Fruit fly (Drosophila melanogaster) whole organism, embryonic: Measurements from ENCODE around the gene Sp1.

Experiments
- Aef1 ChIP-seq: fragments of 200-800 bp; sonication (Bioruptor generic); IDR thresholded peaks from 3 replicates; pipeline ENCODE4 v1.3.6; 2022; ENCODE audit warnings: missing biosample characterization, missing genetic modification characterization
- Atf-2 ChIP-seq: fragments of 200-800 bp; sonication (Bioruptor generic); optimal IDR thresholded peaks from 2 replicates; lab custom pipeline; 2016; ENCODE audit warnings: missing biosample characterization, missing genetic modification characterization
- B-H2 ChIP-seq: fragments of 200-800 bp; sonication (Bioruptor generic); optimal IDR thresholded peaks from 2 replicates; lab custom pipeline; 2018; ENCODE audit warnings: missing biosample characterization, mild to moderate bottlenecking, missing genetic modification characterization
- CG10462 ChIP-seq: fragments of 200-800 bp; sonication (Bioruptor generic); optimal IDR thresholded peaks from 2 replicates; lab custom pipeline; 2016; ENCODE audit warnings: missing biosample characterization, missing genetic modification characterization
- CG10543 ChIP-seq: fragments of 200-800 bp; sonication (Bioruptor generic); optimal IDR thresholded peaks from 3 replicates; lab custom pipeline; 2017; ENCODE audit warnings: missing biosample characterization, mild to moderate bottlenecking, missing genetic modification characterization, moderate library complexity
- CG11093 ChIP-seq: fragments of 200-800 bp; sonication (Bioruptor generic); IDR thresholded peaks from 3 replicates; pipeline ENCODE4 v1.3.6; 2022; ENCODE audit warnings: missing biosample characterization, missing genetic modification characterization
- CG13287 ChIP-seq: fragments of 200-800 bp; sonication (Bioruptor generic); IDR thresholded peaks from 2 replicates; pipeline ENCODE4 v1.3.6; 2022; ENCODE audit warnings: missing biosample characterization, missing genetic modification characterization; ENCODE audit not compliant: partially characterized antibody
- CG15269 ChIP-seq: fragments of 200-800 bp; sonication (Bioruptor generic); optimal IDR thresholded peaks from 2 replicates; lab custom pipeline; 2018; ENCODE audit warnings: missing biosample characterization, mild to moderate bottlenecking, missing genetic modification characterization, moderate library complexity
- CG17186 ChIP-seq: fragments of 200-800 bp; sonication (Bioruptor generic); optimal IDR thresholded peaks from 3 replicates; lab custom pipeline; 2017; ENCODE audit warnings: missing biosample characterization, missing genetic modification reagents, missing genetic modification characterization
- CG1792 ChIP-seq: fragments of 200-800 bp; sonication (Bioruptor generic); optimal IDR thresholded peaks from 2 replicates; lab custom pipeline; 2016; ENCODE audit warnings: missing biosample characterization, missing genetic modification characterization
- CG2199 ChIP-seq: fragments of 200-800 bp; sonication (Bioruptor generic); IDR thresholded peaks from 3 replicates; pipeline ENCODE4 v1.3.6; 2022; ENCODE audit warnings: missing biosample characterization, missing genetic modification characterization
- CG3847 ChIP-seq: fragments of 200-800 bp; sonication (Bioruptor generic); IDR thresholded peaks from 2 replicates; pipeline ENCODE4 v1.3.6; 2022; ENCODE audit warnings: missing biosample characterization, missing genetic modification characterization
- CG42726 ChIP-seq: fragments of 200-800 bp; sonication (Bioruptor generic); IDR thresholded peaks from 2 replicates; pipeline ENCODE4 v1.3.6; 2022; ENCODE audit warnings: missing biosample characterization, missing genetic modification characterization; ENCODE audit not compliant: partially characterized antibody
- CG4617 ChIP-seq: fragments of 200-800 bp; sonication (Bioruptor generic); optimal IDR thresholded peaks from 3 replicates; lab custom pipeline; 2016; ENCODE audit warnings: missing biosample characterization, missing genetic modification characterization, borderline replicate concordance
- CG6654 ChIP-seq: fragments of 200-800 bp; sonication (Bioruptor generic); optimal IDR thresholded peaks from 2 replicates; lab custom pipeline; 2017; ENCODE audit warnings: missing biosample characterization, mild to moderate bottlenecking, missing genetic modification characterization
- CG6791 ChIP-seq: fragments of 200-800 bp; sonication (Bioruptor generic); IDR thresholded peaks from 3 replicates; pipeline ENCODE4 v1.3.6; 2022; ENCODE audit warnings: missing biosample characterization, missing genetic modification characterization; ENCODE audit not compliant: partially characterized antibody
- CG7357 ChIP-seq: fragments of 200-800 bp; sonication (Bioruptor generic); IDR thresholded peaks from 3 replicates; pipeline ENCODE4 v1.3.6; 2022; ENCODE audit warnings: missing biosample characterization, missing genetic modification characterization
- CG8089 ChIP-seq: fragments of 200-800 bp; sonication (Bioruptor generic); optimal IDR thresholded peaks from 3 replicates; lab custom pipeline; 2016; ENCODE audit warnings: missing biosample characterization, missing genetic modification characterization
- CG8281 ChIP-seq: fragments of 200-800 bp; sonication (Bioruptor generic); optimal IDR thresholded peaks from 2 replicates; lab custom pipeline; 2018; ENCODE audit warnings: missing biosample characterization, mild to moderate bottlenecking, missing genetic modification characterization, moderate library complexity
- CG8388 ChIP-seq: fragments of 200-800 bp; sonication (Bioruptor generic); optimal IDR thresholded peaks from 2 replicates; lab custom pipeline; 2019; ENCODE audit warnings: missing biosample characterization, mild to moderate bottlenecking, missing genetic modification characterization, moderate library complexity
- CG8765 ChIP-seq: fragments of 200-800 bp; sonication (Bioruptor generic); IDR thresholded peaks from 2 replicates; pipeline ENCODE4 v1.3.6; 2022; ENCODE audit warnings: missing biosample characterization, missing genetic modification characterization
- CG8944 ChIP-seq: fragments of 200-800 bp; sonication (Bioruptor generic); optimal IDR thresholded peaks from 3 replicates; lab custom pipeline; 2016; ENCODE audit warnings: missing biosample characterization, missing genetic modification characterization
- CG9797 ChIP-seq: fragments of 200-800 bp; sonication (Bioruptor generic); optimal IDR thresholded peaks from 3 replicates; lab custom pipeline; 2018; ENCODE audit warnings: missing biosample characterization, mild to moderate bottlenecking, missing genetic modification characterization
- CkIIα-i1 ChIP-seq: fragments of 200-800 bp; sonication (Bioruptor generic); IDR thresholded peaks from 2 replicates; pipeline ENCODE4 v1.3.6; 2022; ENCODE audit warnings: missing biosample characterization, missing genetic modification characterization
- ERR ChIP-seq: fragments of 200-800 bp; sonication (Bioruptor generic); optimal IDR thresholded peaks from 2 replicates; lab custom pipeline; 2016; ENCODE audit warnings: missing biosample characterization, missing genetic modification characterization
- Ets97D ChIP-seq: fragments of 200-800 bp; sonication (Bioruptor generic); optimal IDR thresholded peaks from 3 replicates; lab custom pipeline; 2016; ENCODE audit warnings: missing biosample characterization, missing genetic modification characterization
- HmgZ ChIP-seq: fragments of 200-800 bp; sonication (Bioruptor generic); optimal IDR thresholded peaks from 2 replicates; lab custom pipeline; 2018; ENCODE audit warnings: missing biosample characterization, mild to moderate bottlenecking, missing genetic modification characterization
- Med ChIP-seq: fragments of 200-800 bp; sonication (Bioruptor generic); peaks from one replicate; lab custom pipeline; 2016; ENCODE audit warnings: missing biosample characterization, missing genetic modification characterization, mild to moderate bottlenecking, inconsistent platforms, moderate library complexity
- PHDP ChIP-seq: fragments of 200-800 bp; sonication (Bioruptor generic); optimal IDR thresholded peaks from 3 replicates; lab custom pipeline; 2018; ENCODE audit warnings: missing biosample characterization, mild to moderate bottlenecking, missing genetic modification characterization, moderate library complexity
- Spps ChIP-seq: fragments of 200-800 bp; sonication (Bioruptor generic); optimal IDR thresholded peaks from 2 replicates; lab custom pipeline; 2018; ENCODE audit warnings: missing biosample characterization, mild to moderate bottlenecking, missing genetic modification characterization
- Taf1 ChIP-seq: fragments of 200-800 bp; sonication (Bioruptor generic); IDR thresholded peaks from 2 replicates; pipeline ENCODE4 v1.3.6; 2022; ENCODE audit warnings: missing biosample characterization, missing genetic modification characterization
- Tbp ChIP-seq: fragments of >200 bp; optimal IDR thresholded peaks from 2 replicates; lab custom pipeline; 2018; ENCODE audit warnings: missing biosample characterization, missing genetic modification characterization
- bcd ChIP-seq: fragments of 200-800 bp; sonication (Bioruptor generic); optimal IDR thresholded peaks from 2 replicates; lab custom pipeline; 2017; ENCODE audit warnings: missing biosample characterization, mild to moderate bottlenecking, missing genetic modification characterization
- cato ChIP-seq: fragments of 200-800 bp; sonication (Bioruptor generic); optimal IDR thresholded peaks from 2 replicates; lab custom pipeline; 2016; ENCODE audit warnings: missing biosample characterization, missing genetic modification characterization, borderline replicate concordance
- disco-r ChIP-seq: fragments of 200-800 bp; sonication (Bioruptor generic); optimal IDR thresholded peaks from 2 replicates; lab custom pipeline; 2016; ENCODE audit warnings: missing biosample characterization, missing genetic modification characterization
- eve ChIP-seq, 2 experiments: fragments of >200 bp; optimal IDR thresholded peaks; 2 replicates each; lab custom pipeline; 2017; ENCODE audit warnings: missing biosample characterization in 2 of 2, missing genetic modification characterization in 2 of 2
- fd3F ChIP-seq: fragments of 200-800 bp; sonication (Bioruptor generic); optimal IDR thresholded peaks from 2 replicates; lab custom pipeline; 2018; ENCODE audit warnings: missing biosample characterization, mild to moderate bottlenecking, missing genetic modification characterization, moderate library complexity
- grn ChIP-seq: fragments of 200-800 bp; sonication (Bioruptor generic); optimal IDR thresholded peaks from 3 replicates; lab custom pipeline; 2017; ENCODE audit warnings: missing biosample characterization, missing genetic modification characterization
- hkb ChIP-seq, 2 experiments: fragments of 200-800 bp in 1 of 2; fragments of >200 bp in 1 of 2; sonication (Bioruptor generic) in 1 of 2; IDR thresholded peaks in 1 of 2; optimal IDR thresholded peaks in 1 of 2; 2 replicates each; pipeline versions ENCODE4 v1.3.6 to Lab custom; 2017 to 2022; ENCODE audit warnings: missing biosample characterization in 1 of 2, missing genetic modification characterization in 1 of 2
- kni ChIP-seq: fragments of 200-800 bp; sonication (Bioruptor generic); optimal IDR thresholded peaks from 3 replicates; lab custom pipeline; 2017; ENCODE audit warnings: mild to moderate bottlenecking, missing biosample characterization, missing genetic modification reagents, missing genetic modification characterization
- sc ChIP-seq, 3 experiments: fragments of >200 bp in 2 of 3; fragments of 200-800 bp in 1 of 3; sonication (Bioruptor generic) in 1 of 3; optimal IDR thresholded peaks; 2 replicates in 2 of 3; 3 replicates in 1 of 3; lab custom pipeline; 2017; ENCODE audit warnings: mild to moderate bottlenecking in 1 of 3, missing biosample characterization in 1 of 3, missing genetic modification characterization in 1 of 3, missing genetic modification reagents in 1 of 3
- sens-2 ChIP-seq: fragments of 200-800 bp; sonication (Bioruptor generic); IDR thresholded peaks from 2 replicates; pipeline ENCODE4 v1.3.6; 2022; ENCODE audit warnings: missing biosample characterization, missing genetic modification characterization
- sima ChIP-seq: fragments of 200-800 bp; sonication (Bioruptor generic); optimal IDR thresholded peaks from 2 replicates; lab custom pipeline; 2016; ENCODE audit warnings: missing biosample characterization, missing genetic modification characterization
- sisA ChIP-seq: fragments of 200-800 bp; sonication (Bioruptor generic); IDR thresholded peaks from 2 replicates; pipeline ENCODE4 v1.3.6; 2022; ENCODE audit warnings: missing biosample characterization, missing genetic modification characterization
- sna ChIP-seq: fragments of 200-800 bp; sonication (Bioruptor generic); IDR thresholded peaks from 2 replicates; pipeline ENCODE4 v1.3.6; 2022; ENCODE audit warnings: missing biosample characterization, missing genetic modification characterization; ENCODE audit not compliant: partially characterized antibody
- tap ChIP-seq: fragments of 200-800 bp; optimal IDR thresholded peaks from 3 replicates; lab custom pipeline; 2019; ENCODE audit warnings: missing biosample characterization, mild to moderate bottlenecking, missing genetic modification characterization, moderate library complexity
- toy ChIP-seq: fragments of 200-800 bp; sonication (Bioruptor generic); IDR thresholded peaks from 2 replicates; pipeline ENCODE4 v1.3.6; 2022; ENCODE audit warnings: missing biosample characterization, missing genetic modification characterization
- ttk ChIP-seq: fragments of 200-800 bp; sonication (Bioruptor generic); IDR thresholded peaks from 2 replicates; pipeline ENCODE4 v2.1.2; 2022; ENCODE audit warnings: missing biosample characterization, missing genetic modification characterization
- z ChIP-seq: fragments of 200-800 bp; sonication (Bioruptor generic); IDR thresholded peaks from 3 replicates; pipeline ENCODE4 v1.3.6; 2022; ENCODE audit warnings: missing biosample characterization, missing genetic modification characterization
- zfh1 ChIP-seq: fragments of 200-800 bp; sonication (Bioruptor generic); IDR thresholded peaks from 3 replicates; pipeline ENCODE4 v1.3.6; 2022; ENCODE audit warnings: missing biosample characterization, missing genetic modification characterization

Gene Sp1

DNA sequence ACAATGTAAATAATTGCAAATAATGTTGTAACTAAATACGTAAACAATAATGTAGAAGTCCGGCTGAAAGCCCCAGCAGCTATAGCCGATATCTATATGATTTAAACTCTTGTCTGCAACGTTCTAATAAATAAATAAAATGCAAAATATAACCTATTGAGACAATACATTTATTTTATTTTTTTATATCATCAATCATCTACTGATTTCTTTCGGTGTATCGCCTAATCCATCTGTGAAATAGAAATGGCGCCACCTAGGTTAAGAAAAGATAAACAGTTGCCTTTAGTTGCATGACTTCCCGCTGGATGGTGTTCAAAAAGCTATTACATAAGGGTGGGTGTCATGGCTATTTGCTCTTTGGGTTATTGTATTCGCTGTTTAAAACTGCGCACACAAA, 41.8 kb upstream of the Sp1 start (continued):
- TF ChIP-seq CG17186 (peak; percentile 58), Med (peak; percentile 97), CG42726 (GFP tag; lab: Robert Waterston, UW) (peak; percentile 68), CG8281 (tag; lab: Kevin White, UChicago) (peak; percentile 83), ttk (peak; percentile 90), Ets97D (GFP tag; lab: Kevin White, UChicago) (peak; percentile 72), Atf-2 (GFP tag; lab: Kevin White, UChicago) (peak; percentile 76), CG13287 (GFP tag; lab: Robert Waterston, UW) (no peak; the same call in 1 of the 2 replicates), HmgZ (tag; lab: Kevin White, UChicago) (peak; percentile 96), CG11093 (GFP tag; lab: Robert Waterston, UW) (peak; percentile 88), CG8944 (GFP tag; lab: Kevin White, UChicago) (peak; percentile 36), CG8765 (GFP tag; lab: Robert Waterston, UW) (peak; percentile 85), CG3847 (peak; percentile 94), sc (optimal IDR thresholded peaks at IDR 0.05; lab: Kevin White, UChicago) (no peak), sc (GFP tag; optimal IDR thresholded peaks at IDR 0.05; lab: Kevin White, UChicago) (peak; percentile 89), zfh1 (GFP tag; lab: Robert Waterston, UW) (peak; percentile 92), CG2199 (GFP tag; lab: Robert Waterston, UW) (0 out of 3 replicates have a peak, but pooled peaks have one; percentile 59), z (GFP tag; lab: Robert Waterston, UW) (peak; percentile 59; the same call in 1 of the 3 replicates), PHDP (tag; lab: Kevin White, UChicago) (peak; percentile 97), Spps (tag; lab: Kevin White, UChicago) (peak; percentile 94), fd3F (peak; percentile 92), Aef1 (GFP tag; lab: Robert Waterston, UW) (peak; percentile 87), CG10462 (GFP tag; lab: Kevin White, UChicago) (peak; percentile 76), sna (no peak), CG9797 (GFP tag; lab: Kevin White, UChicago) (peak; percentile 38), CG4617 (peak; percentile 69), CG6791 (0 out of 3 replicates have a peak, but pooled peaks have one; percentile 46), ERR (GFP tag; lab: Kevin White, UChicago) (peak; percentile 53), bcd (GFP tag; lab: Kevin White, UChicago) (peak; percentile 97), hkb (optimal IDR thresholded peaks at IDR 0.05; lab: Kevin White, UChicago) (no peak), hkb (GFP tag; IDR thresholded peaks at IDR 0.05; lab: Robert Waterston, UW) (peak; percentile 97), toy (GFP tag; lab: Robert Waterston, UW) (peak; percentile 86), CG8089 (GFP tag; lab: Kevin White, UChicago) (peak; percentile 76), grn (GFP tag; lab: Kevin White, UChicago) (peak; percentile 21), cato (peak; percentile 69), CkIIα-i1 (GFP tag; lab: Robert Waterston, UW) (peak; percentile 82), Tbp (GFP tag; lab: Kevin White, UChicago) (no peak), CG10543 (GFP tag; lab: Kevin White, UChicago) (peak; percentile 94), disco-r (GFP tag; lab: Kevin White, UChicago) (peak; percentile 72), sima (GFP tag; lab: Kevin White, UChicago) (peak; percentile 55), sisA (peak; percentile 89), CG8388 (GFP tag; lab: Kevin White, UChicago) (peak; percentile 95), sens-2 (GFP tag; lab: Robert Waterston, UW) (peak; percentile 95), CG15269 (tag; lab: Kevin White, UChicago) (peak; percentile 97), eve (GFP tag; optimal IDR thresholded peaks at IDR 0.05; lab: Kevin White, UChicago) (no peak), Taf1 (GFP tag; lab: Robert Waterston, UW) (peak; percentile 85), CG7357 (peak; percentile 82), B-H2 (GFP tag; lab: Kevin White, UChicago) (peak; percentile 95), CG6654 (GFP tag; lab: Kevin White, UChicago) (peak; percentile 86), tap (tag; lab: Kevin White, UChicago) (peak; percentile 96), kni (GFP tag; lab: Kevin White, UChicago) (peak; percentile 76), CG1792 (GFP tag; lab: Kevin White, UChicago) (peak; percentile 58)
